Worm (Caenorhabditis elegans): Measurements from ENCODE around the gene arrd-24.

DNA sequence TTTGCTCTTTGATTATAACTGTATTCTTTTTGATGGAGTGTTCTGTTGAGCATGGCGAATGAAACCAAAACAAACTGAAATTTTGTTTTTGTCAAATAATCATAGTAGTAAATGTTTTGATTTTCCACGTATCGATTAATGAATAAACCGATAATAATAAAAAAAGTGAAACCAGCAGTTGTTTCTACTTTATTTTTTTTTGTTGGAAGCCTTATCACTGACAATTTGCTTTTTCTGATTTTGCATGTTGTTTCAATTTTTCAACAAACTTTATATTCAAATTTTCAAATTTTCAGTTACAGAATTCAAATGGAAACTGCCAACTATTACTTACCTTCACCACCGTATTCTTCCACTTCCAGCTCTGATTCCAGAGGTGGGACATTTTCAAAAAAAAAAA lies 45.7 kb downstream of the arrd-24 start, which contains the start of gene elt-3:
- TF ChIP-seq ceh-19 (GFP tag; optimal IDR thresholded peaks at IDR 0.05) (no peak), unc-86 (tag; optimal IDR thresholded peaks at IDR 0.05) (no peak)
